Worm (Caenorhabditis elegans) whole organism, late embryonic: ENCODE measurements around the gene oma-1.

Experiments
- ama-1 ChIP-seq: fragments of 150-350 bp; optimal IDR thresholded peaks from 2 replicates; lab custom pipeline; 2014
- ets-4 ChIP-seq: sonication (generic microtip); optimal IDR thresholded peaks from 2 replicates; lab custom pipeline; 2016; ENCODE audit warnings: missing genetic modification characterization, missing compliant biosample characterization
- nhr-11 ChIP-seq: fragments of 150-350 bp; optimal IDR thresholded peaks from 2 replicates; lab custom pipeline; 2014; ENCODE audit warnings: missing biosample characterization, missing genetic modification characterization
- npax-4 ChIP-seq: sonication (generic microtip); optimal IDR thresholded peaks from 2 replicates; lab custom pipeline; 2016; ENCODE audit warnings: missing genetic modification characterization, missing compliant biosample characterization
- sox-2 ChIP-seq: fragments of 200-800 bp; sonication (Bioruptor generic); IDR thresholded peaks from 2 replicates; pipeline ENCODE4 v1.3.6; 2022; ENCODE audit warnings: missing genetic modification reagents, missing genetic modification characterization, missing compliant biosample characterization
- syd-9 ChIP-seq: sonication (generic microtip); optimal IDR thresholded peaks from 2 replicates; lab custom pipeline; 2016; ENCODE audit warnings: mild to moderate bottlenecking, missing genetic modification characterization, moderate library complexity, missing compliant biosample characterization

- TF ChIP-seq ama-1 (lab: Kevin White, UChicago): no peak
- TF ChIP-seq npax-4: no peak
- TF ChIP-seq ets-4: no peak
- no peak for TF ChIP-seq syd-9
- TF ChIP-seq nhr-11 (tag; lab: Kevin White, UChicago): no peak
- TF ChIP-seq sox-2 (GFP tag; lab: Robert Waterston, UW): no peak
These were observed 44.8 kb downstream of the oma-1 start, which contains the start of gene D1046.4 for ce11 chrIV:8933575-8933974.
